Worm (Caenorhabditis elegans): ENCODE data around the gene F21D5.6.

- TF ChIP-seq hsf-1 (GFP tag; IDR thresholded peaks at IDR 0.05), result no peak
- no peak for TF ChIP-seq pha-4 (tag; optimal IDR thresholded peaks at IDR 0.05)
- no peak for TF ChIP-seq F10E7.11 (tag; optimal IDR thresholded peaks at IDR 0.05)
- TF ChIP-seq ama-1 (optimal IDR thresholded peaks at IDR 0.05), result no peak
- TF ChIP-seq ama-1 (GFP tag; optimal IDR thresholded peaks at IDR 0.05), result no peak
- TF ChIP-seq rpc-1 (optimal IDR thresholded peaks at IDR 0.05), result no peak
- TF ChIP-seq rpc-1 (tag; optimal IDR thresholded peaks at IDR 0.05), result no peak
- no peak for TF ChIP-seq ceh-58 (GFP tag; IDR thresholded peaks at IDR 0.05)
- no peak for TF ChIP-seq him-1 (tag; optimal IDR thresholded peaks at IDR 0.05)
- TF ChIP-seq pbrm-1 (GFP tag; IDR thresholded peaks at IDR 0.05), result no peak
- TF ChIP-seq K12H6.12 (tag; optimal IDR thresholded peaks at IDR 0.05), result no peak
- TF ChIP-seq unc-62 (GFP tag; optimal IDR thresholded peaks at IDR 0.05), result no peak
- TF ChIP-seq nhr-120 (GFP tag; IDR thresholded peaks at IDR 0.05), result no peak
- no peak for TF ChIP-seq mxl-1 (tag; optimal IDR thresholded peaks at IDR 0.05)
- TF ChIP-seq F55B11.4 (tag; optimal IDR thresholded peaks at IDR 0.05; ENCODE audit: borderline replicate concordance, insufficient read depth), result no peak
- TF ChIP-seq ceh-91 (GFP tag; IDR thresholded peaks at IDR 0.05), result no peak
Measured at ce11 chrIV:8697436-8697835, 43.8 kb downstream of the F21D5.6 start, which contains the start of gene ttll-11.

Data from whole organism, young adult.